Fruit fly (Drosophila melanogaster) whole organism, embryonic: ENCODE data around the gene DCTN1-p150.

ENCODE experiments used
- Abd-B ChIP-seq: fragments of 200-800 bp; sonication (Bioruptor generic); optimal IDR thresholded peaks from 2 replicates; lab custom pipeline; 2018; ENCODE audit warnings: missing biosample characterization, mild to moderate bottlenecking, missing genetic modification characterization, moderate library complexity
- Atf-2 ChIP-seq: fragments of 200-800 bp; sonication (Bioruptor generic); optimal IDR thresholded peaks from 2 replicates; lab custom pipeline; 2016; ENCODE audit warnings: missing biosample characterization, missing genetic modification characterization
- Atf3 ChIP-seq: fragments of 200-800 bp; sonication (Bioruptor generic); optimal IDR thresholded peaks from 3 replicates; lab custom pipeline; 2016; ENCODE audit warnings: missing biosample characterization, missing genetic modification characterization
- Bteb2 ChIP-seq: fragments of 200-800 bp; sonication (Bioruptor generic); optimal IDR thresholded peaks from 2 replicates; lab custom pipeline; 2016; ENCODE audit warnings: missing biosample characterization, missing genetic modification characterization
- C15 ChIP-seq: fragments of 200-800 bp; sonication (Bioruptor generic); IDR thresholded peaks from 3 replicates; pipeline ENCODE4 v1.3.6; 2022; ENCODE audit warnings: missing biosample characterization, missing genetic modification characterization
- CG10321 ChIP-seq: fragments of 200-800 bp; sonication (Bioruptor generic); IDR thresholded peaks from 2 replicates; pipeline ENCODE4 v1.3.6; 2022; ENCODE audit warnings: missing biosample characterization, missing genetic modification characterization
- CG10979 ChIP-seq: fragments of 200-800 bp; sonication (Bioruptor generic); optimal IDR thresholded peaks from 2 replicates; lab custom pipeline; 2018; ENCODE audit warnings: missing biosample characterization, mild to moderate bottlenecking, missing genetic modification characterization, moderate library complexity
- CG11560 ChIP-seq: fragments of 200-800 bp; sonication (Bioruptor generic); IDR thresholded peaks from 3 replicates; pipeline ENCODE4 v1.3.6; 2022; ENCODE audit warnings: missing biosample characterization, missing genetic modification characterization
- CG16813 ChIP-seq: fragments of 200-800 bp; sonication (Bioruptor generic); IDR thresholded peaks from 3 replicates; pipeline ENCODE4 v1.3.6; 2022; ENCODE audit warnings: missing biosample characterization, missing genetic modification characterization; ENCODE audit not compliant: partially characterized antibody
- CG17328 ChIP-seq: fragments of 200-800 bp; sonication (Bioruptor generic); IDR thresholded peaks from 2 replicates; pipeline ENCODE4 v1.3.6; 2022; ENCODE audit warnings: missing biosample characterization, missing genetic modification characterization
- CG17612 ChIP-seq: fragments of 200-800 bp; sonication (Bioruptor generic); IDR thresholded peaks from 2 replicates; pipeline ENCODE4 v1.3.6; 2022; ENCODE audit warnings: missing biosample characterization, missing genetic modification characterization
- CG1832 ChIP-seq: fragments of 200-800 bp; sonication (Bioruptor generic); optimal IDR thresholded peaks from 2 replicates; lab custom pipeline; 2017; ENCODE audit warnings: missing biosample characterization, mild to moderate bottlenecking, missing genetic modification characterization, inconsistent platforms
- CG32772 ChIP-seq: fragments of 200-800 bp; sonication (Bioruptor generic); IDR thresholded peaks from 2 replicates; pipeline ENCODE4 v1.3.6; 2022; ENCODE audit warnings: missing biosample characterization, missing genetic modification characterization
- CG6683 ChIP-seq: fragments of 200-800 bp; sonication (Bioruptor generic); optimal IDR thresholded peaks from 2 replicates; lab custom pipeline; 2017; ENCODE audit warnings: missing biosample characterization, mild to moderate bottlenecking, missing genetic modification characterization, missing genetic modification reagents
- CG6765 ChIP-seq: fragments of 200-800 bp; sonication (Bioruptor generic); optimal IDR thresholded peaks from 3 replicates; lab custom pipeline; 2017; ENCODE audit warnings: missing biosample characterization, mild to moderate bottlenecking, missing genetic modification characterization
- CG7786 ChIP-seq: fragments of 200-800 bp; sonication (Bioruptor generic); optimal IDR thresholded peaks from 2 replicates; lab custom pipeline; 2016; ENCODE audit warnings: missing biosample characterization, missing genetic modification characterization
- CG7987 ChIP-seq: fragments of 200-800 bp; sonication (Bioruptor generic); optimal IDR thresholded peaks from 2 replicates; lab custom pipeline; 2018; ENCODE audit warnings: missing biosample characterization, mild to moderate bottlenecking, missing genetic modification characterization, moderate library complexity
- CG9797 ChIP-seq: fragments of 200-800 bp; sonication (Bioruptor generic); optimal IDR thresholded peaks from 3 replicates; lab custom pipeline; 2018; ENCODE audit warnings: missing biosample characterization, mild to moderate bottlenecking, missing genetic modification characterization
- CG9932 ChIP-seq: fragments of 200-800 bp; sonication (Bioruptor generic); IDR thresholded peaks from 2 replicates; pipeline ENCODE4 v1.3.6; 2022; ENCODE audit warnings: missing biosample characterization, missing genetic modification characterization
- Camta ChIP-seq: fragments of 200-800 bp; sonication (Bioruptor generic); optimal IDR thresholded peaks from 2 replicates; lab custom pipeline; 2016; ENCODE audit warnings: missing biosample characterization, missing genetic modification characterization
- Ets65A ChIP-seq: fragments of 200-800 bp; sonication (Bioruptor generic); peaks from one replicate; lab custom pipeline; 2016; ENCODE audit warnings: missing biosample characterization, missing genetic modification characterization
- Gug ChIP-seq: fragments of 200-800 bp; sonication (Bioruptor generic); IDR thresholded peaks from 4 replicates; pipeline ENCODE4 v1.3.6; 2022; ENCODE audit warnings: missing biosample characterization, missing genetic modification characterization
- HLHmδ ChIP-seq: fragments of 200-800 bp; sonication (Bioruptor generic); optimal IDR thresholded peaks from 2 replicates; lab custom pipeline; 2018; ENCODE audit warnings: missing biosample characterization, mild to moderate bottlenecking, missing genetic modification characterization, moderate library complexity
- Jarid2 ChIP-seq: fragments of 200-800 bp; sonication (Bioruptor generic); optimal IDR thresholded peaks from 3 replicates; lab custom pipeline; 2017; ENCODE audit warnings: mild to moderate bottlenecking, missing biosample characterization, missing genetic modification reagents, missing genetic modification characterization
- Mad ChIP-seq: fragments of 200-800 bp; sonication (Bioruptor generic); optimal IDR thresholded peaks from 2 replicates; lab custom pipeline; 2016; ENCODE audit warnings: missing biosample characterization, missing genetic modification characterization
- Med ChIP-seq: fragments of 200-800 bp; sonication (Bioruptor generic); peaks from one replicate; lab custom pipeline; 2016; ENCODE audit warnings: missing biosample characterization, missing genetic modification characterization, mild to moderate bottlenecking, inconsistent platforms, moderate library complexity
- Mrtf ChIP-seq: fragments of 200-800 bp; sonication (Bioruptor generic); IDR thresholded peaks from 3 replicates; pipeline ENCODE4 v1.3.6; 2022; ENCODE audit warnings: missing biosample characterization, missing genetic modification characterization
- NC2β ChIP-seq: fragments of 200-800 bp; sonication (Bioruptor generic); optimal IDR thresholded peaks from 2 replicates; lab custom pipeline; 2016; ENCODE audit warnings: missing biosample characterization, missing genetic modification characterization
- Usf ChIP-seq: fragments of 200-800 bp; sonication (Bioruptor generic); optimal IDR thresholded peaks from 2 replicates; lab custom pipeline; 2017; ENCODE audit warnings: missing genotype, missing biosample characterization, missing genetic modification characterization
- ash1 ChIP-seq: fragments of 200-800 bp; sonication (Bioruptor generic); optimal IDR thresholded peaks from 2 replicates; lab custom pipeline; 2018; ENCODE audit warnings: missing biosample characterization, mild to moderate bottlenecking, missing genetic modification characterization
- bab2 ChIP-seq: fragments of 200-800 bp; sonication (Bioruptor generic); optimal IDR thresholded peaks from 2 replicates; lab custom pipeline; 2016; ENCODE audit warnings: missing biosample characterization, missing genetic modification characterization
- chn ChIP-seq: fragments of 200-800 bp; sonication (Bioruptor generic); optimal IDR thresholded peaks from 2 replicates; lab custom pipeline; 2016; ENCODE audit warnings: missing biosample characterization, missing genetic modification characterization
- disco-r ChIP-seq: fragments of 200-800 bp; sonication (Bioruptor generic); optimal IDR thresholded peaks from 2 replicates; lab custom pipeline; 2016; ENCODE audit warnings: missing biosample characterization, missing genetic modification characterization
- dpn ChIP-seq, 2 experiments: fragments of 200-800 bp; sonication (Bioruptor generic); optimal IDR thresholded peaks; 3 replicates each; lab custom pipeline; 2016; ENCODE audit warnings: missing biosample characterization in 2 of 2, missing genetic modification characterization in 2 of 2
- eyg ChIP-seq: fragments of 200-800 bp; sonication (Bioruptor generic); optimal IDR thresholded peaks from 3 replicates; lab custom pipeline; 2016; ENCODE audit warnings: missing biosample characterization, missing genetic modification characterization
- fd102C ChIP-seq: fragments of 200-800 bp; sonication (Bioruptor generic); optimal IDR thresholded peaks from 2 replicates; lab custom pipeline; 2018; ENCODE audit warnings: missing biosample characterization, mild to moderate bottlenecking, missing genetic modification characterization, moderate library complexity
- fd64A ChIP-seq: fragments of 200-800 bp; sonication (Bioruptor generic); optimal IDR thresholded peaks from 3 replicates; lab custom pipeline; 2018; ENCODE audit warnings: missing biosample characterization, mild to moderate bottlenecking, missing genetic modification characterization
- hb ChIP-seq: fragments of 200-800 bp; sonication (Bioruptor generic); IDR thresholded peaks from 3 replicates; pipeline ENCODE4 v1.3.6; 2022; ENCODE audit warnings: missing biosample characterization, missing genetic modification characterization; ENCODE audit not compliant: partially characterized antibody
- hth ChIP-seq: fragments of >200 bp; optimal IDR thresholded peaks from 2 replicates; lab custom pipeline; 2017; ENCODE audit warnings: inconsistent platforms
- kni ChIP-seq: fragments of 200-800 bp; sonication (Bioruptor generic); optimal IDR thresholded peaks from 3 replicates; lab custom pipeline; 2017; ENCODE audit warnings: mild to moderate bottlenecking, missing biosample characterization, missing genetic modification reagents, missing genetic modification characterization
- lbe ChIP-seq: fragments of 200-800 bp; sonication (Bioruptor generic); optimal IDR thresholded peaks from 2 replicates; lab custom pipeline; 2016; ENCODE audit warnings: missing biosample characterization, mild to moderate bottlenecking, missing genetic modification characterization
- lilli ChIP-seq: fragments of 200-800 bp; sonication (Bioruptor generic); optimal IDR thresholded peaks from 3 replicates; lab custom pipeline; 2016; ENCODE audit warnings: missing biosample characterization, missing genetic modification characterization
- lmd ChIP-seq: fragments of 200-800 bp; sonication (Bioruptor generic); IDR thresholded peaks from 2 replicates; pipeline ENCODE4 v1.3.6; 2022; ENCODE audit warnings: missing biosample characterization, missing genetic modification characterization
- lola ChIP-seq, 3 experiments: fragments of >200 bp in 2 of 3; fragments of 200-800 bp in 1 of 3; sonication (Bioruptor generic) in 1 of 3; optimal IDR thresholded peaks; 2 replicates each; lab custom pipeline; 2017 to 2019; ENCODE audit warnings: missing biosample characterization in 3 of 3, missing genetic modification characterization in 3 of 3, mild to moderate bottlenecking in 1 of 3, moderate library complexity in 1 of 3
- nau ChIP-seq: fragments of 200-800 bp; sonication (Bioruptor generic); optimal IDR thresholded peaks from 3 replicates; lab custom pipeline; 2017; ENCODE audit warnings: missing biosample characterization, mild to moderate bottlenecking, missing genetic modification characterization, missing genetic modification reagents
- otp ChIP-seq: fragments of 200-800 bp; sonication (Bioruptor generic); IDR thresholded peaks from 3 replicates; pipeline ENCODE4, ENCODE4 v1.3.6; 2022; ENCODE audit warnings: missing biosample characterization, missing genetic modification characterization
- prd ChIP-seq, 3 experiments: fragments of >200 bp in 2 of 3; fragments of 200-800 bp in 1 of 3; sonication (Bioruptor generic) in 1 of 3; optimal IDR thresholded peaks in 2 of 3; IDR thresholded peaks in 1 of 3; 2 replicates in 2 of 3; 3 replicates in 1 of 3; pipeline versions ENCODE4 v1.3.6 to Lab custom; 2017 to 2022; ENCODE audit warnings: missing biosample characterization in 1 of 3, missing genetic modification characterization in 1 of 3
- trh ChIP-seq: fragments of 200-800 bp; sonication (Bioruptor generic); optimal IDR thresholded peaks from 2 replicates; lab custom pipeline; 2016; ENCODE audit warnings: missing biosample characterization, missing genetic modification characterization
- zfh2 ChIP-seq: fragments of 200-800 bp; sonication (Bioruptor generic); optimal IDR thresholded peaks from 2 replicates; lab custom pipeline; 2016; ENCODE audit warnings: missing biosample characterization, missing genetic modification characterization

DCTN1-p150 gene

dm6 chr3L:13938470-13939150, 9.4 kb downstream of the DCTN1-p150 start (continued):
- no peak for TF ChIP-seq CG9797
- peak; percentile 95 for TF ChIP-seq Med (GFP tag; lab: Kevin White, UChicago)
- TF ChIP-seq trh (GFP tag; lab: Kevin White, UChicago): peak; percentile 71
- no peak; the same call in 1 of the 2 replicates for TF ChIP-seq CG10321 (GFP tag; lab: Robert Waterston, UW)
- peak; percentile 91 for TF ChIP-seq lilli
- peak; percentile 67; the same call in 3 of the 4 replicates for TF ChIP-seq Gug (GFP tag; lab: Robert Waterston, UW)
- TF ChIP-seq ash1 (GFP tag; lab: Kevin White, UChicago): no peak
- no peak for TF ChIP-seq otp (GFP tag; lab: Robert Waterston, UW)
- no peak for TF ChIP-seq CG17612 (GFP tag; lab: Robert Waterston, UW)
- TF ChIP-seq hth: no peak
- TF ChIP-seq CG6683 (GFP tag; lab: Kevin White, UChicago): peak; percentile 82
- TF ChIP-seq Mrtf (GFP tag; lab: Robert Waterston, UW): 0 out of 3 replicates have a peak, but pooled peaks have one; percentile 60
- peak; percentile 86 for TF ChIP-seq lmd (GFP tag; lab: Robert Waterston, UW)
- TF ChIP-seq nau (GFP tag; lab: Kevin White, UChicago): peak; percentile 90
- peak; percentile 91 for TF ChIP-seq Bteb2 (GFP tag; lab: Kevin White, UChicago)
- TF ChIP-seq CG17328 (GFP tag; lab: Robert Waterston, UW): 0 out of 2 replicates have a peak, but pooled peaks have one; percentile 11
- peak; percentile 79 for TF ChIP-seq Atf3 (GFP tag; lab: Kevin White, UChicago)
- peak; percentile 77 for TF ChIP-seq CG9932
- TF ChIP-seq CG32772: peak; percentile 37
- peak; percentile 68 for TF ChIP-seq lbe (GFP tag; lab: Kevin White, UChicago)
- peak; percentile 89 to 93 for TF ChIP-seq dpn (GFP tag; optimal IDR thresholded peaks at IDR 0.05; lab: Kevin White, UChicago)
- TF ChIP-seq zfh2 (GFP tag; lab: Kevin White, UChicago): peak; percentile 84
- no peak for TF ChIP-seq CG16813 (GFP tag; lab: Robert Waterston, UW)
- TF ChIP-seq kni: peak; percentile 77
- peak; percentile 41 for TF ChIP-seq CG7987
- TF ChIP-seq chn (GFP tag; lab: Kevin White, UChicago): peak; percentile 76
- no peak for TF ChIP-seq C15 (GFP tag; lab: Robert Waterston, UW)
- peak; percentile 72 for TF ChIP-seq Mad (GFP tag; lab: Kevin White, UChicago)
- peak; percentile 85 for TF ChIP-seq Abd-B (GFP tag; lab: Kevin White, UChicago)
- TF ChIP-seq eyg (GFP tag; lab: Kevin White, UChicago): peak; percentile 91
- peak; percentile 82 for TF ChIP-seq NC2β (GFP tag; lab: Kevin White, UChicago)
- TF ChIP-seq Ets65A (GFP tag; lab: Kevin White, UChicago): peak; percentile 98
- peak; percentile 91 for TF ChIP-seq Atf-2 (GFP tag; lab: Kevin White, UChicago)
- TF ChIP-seq CG7786: peak; percentile 88
- TF ChIP-seq hb (GFP tag; lab: Robert Waterston, UW): no peak
- TF ChIP-seq fd64A (GFP tag; lab: Kevin White, UChicago): peak; percentile 54
- no peak for TF ChIP-seq prd (optimal IDR thresholded peaks at IDR 0.05; lab: Kevin White, UChicago)
- TF ChIP-seq prd (GFP tag; IDR thresholded peaks at IDR 0.05; lab: Robert Waterston, UW): peak; percentile 70; the same call in 2 of the 3 replicates
- peak; percentile 90 for TF ChIP-seq Usf (GFP tag; lab: Kevin White, UChicago)
- no peak for TF ChIP-seq fd102C
- TF ChIP-seq lola (GFP tag; optimal IDR thresholded peaks at IDR 0.05; lab: Kevin White, UChicago): peak in 1 of 3 experiments; percentile 91
- peak; percentile 85 for TF ChIP-seq bab2 (GFP tag; lab: Kevin White, UChicago)
- peak; percentile 93 for TF ChIP-seq CG10979 (tag; lab: Kevin White, UChicago)
- TF ChIP-seq disco-r (GFP tag; lab: Kevin White, UChicago): peak; percentile 78
- peak; percentile 90 for TF ChIP-seq Camta
- TF ChIP-seq CG6765 (GFP tag; lab: Kevin White, UChicago): peak; percentile 93
- TF ChIP-seq CG1832 (GFP tag; lab: Kevin White, UChicago): no peak
- peak; percentile 64; the same call in 2 of the 3 replicates for TF ChIP-seq CG11560 (tag; lab: Robert Waterston, UW)
- no peak for TF ChIP-seq HLHmδ
- TF ChIP-seq Jarid2 (GFP tag; lab: Kevin White, UChicago): no peak
